Worm (Caenorhabditis elegans): ENCODE results near the gene F55A11.11.

The F55A11.11 gene

DNA sequence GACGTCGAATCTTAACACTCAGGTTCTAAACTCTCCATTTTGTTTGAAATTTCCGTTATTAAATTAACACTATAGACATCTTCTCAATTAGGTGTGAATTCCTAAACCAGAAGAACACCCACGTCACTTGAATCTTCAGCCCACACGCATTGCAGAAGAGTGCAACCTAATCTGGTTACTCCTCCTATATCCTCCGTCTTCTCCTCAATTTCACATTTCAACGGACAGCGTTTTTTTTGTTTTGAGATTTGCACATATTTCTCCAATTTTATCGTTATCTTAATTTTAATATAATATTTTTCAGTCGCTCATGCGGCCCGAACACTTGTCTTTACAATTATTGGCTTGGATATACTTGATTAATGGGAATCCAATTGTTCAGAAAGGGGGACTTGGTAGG lies 25.6 kb upstream of the F55A11.11 start, which contains the start of gene smoc-1:
smoc-1 (plus strand) TSS at position 301 of the 400 bp plus-strand sequence.
- no peak for TF ChIP-seq T20F7.1 (GFP tag; optimal IDR thresholded peaks at IDR 0.05)
- peak; percentile 6 for TF ChIP-seq ces-1 (GFP tag; optimal IDR thresholded peaks at IDR 0.05)
- TF ChIP-seq zag-1 (tag; optimal IDR thresholded peaks at IDR 0.05), result no peak

DNA sequence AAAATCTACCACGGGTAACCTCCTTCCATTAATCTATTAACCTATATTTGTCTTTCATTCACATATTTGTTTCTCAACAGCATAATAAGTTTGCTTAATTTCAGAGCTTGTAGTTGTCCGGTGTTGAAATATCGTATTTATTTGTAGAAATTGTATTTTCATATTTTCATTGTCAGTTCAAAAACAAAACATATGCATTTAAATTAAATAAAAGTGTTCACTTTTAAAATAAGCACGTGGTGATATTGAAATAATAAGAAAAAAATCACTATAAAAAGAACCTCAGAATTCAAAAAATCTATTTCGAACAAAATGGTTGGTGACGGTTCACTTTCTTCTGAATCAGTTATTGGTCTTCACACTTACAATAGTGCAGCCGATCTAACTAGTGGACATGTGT lies 24.3 kb upstream of the F55A11.11 start, which contains the start of gene T04F3.3:
T04F3.3 (plus strand) TSS at position 301 of the 400 bp plus-strand sequence.
- TF ChIP-seq ama-1 (optimal IDR thresholded peaks at IDR 0.05), result no peak
- no peak for TF ChIP-seq unc-62 (GFP tag; optimal IDR thresholded peaks at IDR 0.05 in 1 of 2)
- no peak for TF ChIP-seq unc-62 (tag; optimal IDR thresholded peaks at IDR 0.05)
- TF ChIP-seq lin-15B (tag; optimal IDR thresholded peaks at IDR 0.05), result no peak
- TF ChIP-seq spr-1 (tag; optimal IDR thresholded peaks at IDR 0.05), result no peak

DNA sequence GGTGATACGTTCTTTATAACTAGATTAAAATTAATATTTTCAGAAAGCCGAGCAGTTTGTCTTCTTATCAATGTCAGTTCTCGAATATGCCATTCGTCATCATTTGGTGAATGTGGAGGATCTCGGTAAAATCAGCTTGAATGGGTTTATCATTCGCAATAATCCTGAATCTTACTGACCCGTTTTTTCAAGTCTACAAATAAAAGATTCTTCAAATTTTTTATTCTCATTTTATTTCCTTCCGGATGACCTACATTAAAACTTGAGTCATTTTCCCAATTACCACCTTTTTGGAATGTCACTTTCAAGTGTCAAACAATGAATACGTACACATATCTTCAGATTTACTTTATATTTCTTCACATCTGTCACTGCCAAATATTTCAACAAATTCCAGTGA lies 22.6 kb upstream of the F55A11.11 start, which contains the start of gene T04F3.5:
T04F3.5 (plus strand) TSS at position 301 of the 400 bp plus-strand sequence.
- TF ChIP-seq set-16 (GFP tag; IDR thresholded peaks at IDR 0.05), result no peak
- no peak for TF ChIP-seq ztf-11 (tag; optimal IDR thresholded peaks at IDR 0.05)
- no peak for TF ChIP-seq nhr-76 (tag; optimal IDR thresholded peaks at IDR 0.05)
- no peak for TF ChIP-seq egl-43 (GFP tag; IDR thresholded peaks at IDR 0.05)

DNA sequence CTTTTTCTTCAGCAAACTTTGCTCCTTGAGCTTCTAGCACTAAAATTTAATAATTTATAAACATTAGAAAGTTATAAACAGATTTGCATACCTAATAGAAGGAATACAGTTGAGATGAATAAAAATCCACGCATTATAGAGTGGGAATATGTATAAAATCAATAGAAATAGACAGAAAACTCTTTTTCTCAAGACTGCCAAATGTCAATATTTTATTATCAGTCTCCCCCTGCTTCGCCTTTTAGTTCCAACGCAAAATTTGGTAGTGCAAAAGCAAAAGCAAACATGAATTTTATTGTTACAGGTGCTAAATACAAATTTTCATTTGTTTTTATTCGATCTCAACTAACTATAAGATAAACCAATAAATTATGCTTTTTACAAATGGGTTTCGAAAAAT lies 20.1 kb upstream of the F55A11.11 start, which contains the start of gene T04F3.4:
T04F3.4 (minus strand) TSS at position 187 of the 400 bp plus-strand sequence.
- TF ChIP-seq lin-38 (GFP tag; IDR thresholded peaks at IDR 0.05) (peak; percentile 31; the same call in 1 of the 2 replicates), ceh-28 (tag; optimal IDR thresholded peaks at IDR 0.05) (no peak), zfp-3 (GFP tag; conservative IDR thresholded peaks at IDR 0.05) (0 out of 2 replicates have a peak, but pooled peaks have one; percentile 58), daf-16 (GFP tag; optimal IDR thresholded peaks at IDR 0.05) (no peak), daf-16 (tag; optimal IDR thresholded peaks at IDR 0.05) (peak; percentile 22), lsy-2 (tag; optimal IDR thresholded peaks at IDR 0.05) (peak in 1 of 2 experiments; percentile 55), pqm-1 (tag; optimal IDR thresholded peaks at IDR 0.05) (peak; percentile 28), dve-1 (tag; optimal IDR thresholded peaks at IDR 0.05; ENCODE audit: insufficient read depth) (peak; percentile 23), hlh-30 (tag; optimal IDR thresholded peaks at IDR 0.05; ENCODE audit: insufficient read depth) (no peak), zip-2 (tag; optimal IDR thresholded peaks at IDR 0.05) (no peak), gei-8 (GFP tag; optimal IDR thresholded peaks at IDR 0.05) (no peak), Y75B8A.6 (GFP tag; IDR thresholded peaks at IDR 0.05) (no peak), R02D3.7 (tag; optimal IDR thresholded peaks at IDR 0.05) (no peak), T20F7.1 (GFP tag; optimal IDR thresholded peaks at IDR 0.05) (peak; percentile 13)

DNA sequence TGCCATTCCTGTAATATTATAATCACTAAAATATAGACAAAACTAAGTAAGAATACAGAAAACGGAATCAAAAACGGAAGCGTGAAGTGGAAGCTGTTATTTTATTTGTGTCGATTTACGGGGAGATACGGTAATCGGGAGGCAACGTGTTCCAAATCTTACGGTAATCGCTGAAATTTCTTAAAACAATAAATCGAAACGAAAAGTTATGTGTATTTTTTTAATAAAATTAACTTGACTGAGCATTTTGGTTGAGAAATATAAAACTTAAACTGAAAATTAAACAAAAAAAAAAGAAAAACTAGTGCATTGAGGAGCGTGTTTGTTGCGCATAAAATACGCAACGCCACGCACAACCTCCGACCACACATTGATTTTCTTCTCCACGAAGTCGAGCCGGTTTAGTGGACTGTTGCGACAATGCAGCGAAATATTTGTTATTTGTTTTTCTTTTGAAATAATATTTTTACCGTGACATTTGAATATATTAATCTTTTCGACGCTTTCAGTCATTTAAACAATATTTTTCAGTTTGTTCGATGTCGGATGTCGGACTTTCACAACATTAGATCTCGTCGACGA lies 18.5 kb upstream of the F55A11.11 start, which contains the start of the genes F55A11.1 and syx-5:
F55A11.1 (minus strand) TSS at position 13 of the 582 bp plus-strand sequence.
syx-5 (plus strand) TSS at position 532 of the 582 bp plus-strand sequence.
- TF ChIP-seq zfp-3 (GFP tag; conservative IDR thresholded peaks at IDR 0.05) (peak; percentile 71; the same call in 1 of the 2 replicates), lin-38 (GFP tag; IDR thresholded peaks at IDR 0.05) (peak; percentile 79), R02D3.7 (tag; optimal IDR thresholded peaks at IDR 0.05) (peak; percentile 84), mes-2 (tag; optimal IDR thresholded peaks at IDR 0.05; ENCODE audit: poor library complexity, severe bottlenecking) (peak; percentile 57), nhr-237 (tag; optimal IDR thresholded peaks at IDR 0.05) (no peak), snpc-1.2 (GFP tag; IDR thresholded peaks at IDR 0.05) (0 out of 2 replicates have a peak, but pooled peaks have one; percentile 9), unc-62 (GFP tag; optimal IDR thresholded peaks at IDR 0.05 in 1 of 2) (no peak), unc-62 (tag; optimal IDR thresholded peaks at IDR 0.05) (no peak), nhr-102 (tag; optimal IDR thresholded peaks at IDR 0.05) (peak; percentile 90), vab-7 (GFP tag; IDR thresholded peaks at IDR 0.05) (peak; percentile 32; the same call in 1 of the 2 replicates), cey-2 (tag; optimal IDR thresholded peaks at IDR 0.05; ENCODE audit: borderline replicate concordance, insufficient read depth) (no peak), madf-5 (GFP tag; IDR thresholded peaks at IDR 0.05) (no peak), attf-4 (tag; optimal IDR thresholded peaks at IDR 0.05) (no peak), dve-1 (tag; optimal IDR thresholded peaks at IDR 0.05; ENCODE audit: insufficient read depth) (peak; percentile 85), F49E8.2 (tag; optimal IDR thresholded peaks at IDR 0.05; ENCODE audit: borderline replicate concordance) (peak; percentile 9), ztf-11 (tag; optimal IDR thresholded peaks at IDR 0.05) (no peak), lin-13 (GFP tag; optimal IDR thresholded peaks at IDR 0.05) (peak; percentile 71), lsy-2 (tag; optimal IDR thresholded peaks at IDR 0.05) (peak; percentile 99 to 100), zag-1 (tag; optimal IDR thresholded peaks at IDR 0.05) (no peak), jun-1 (tag; optimal IDR thresholded peaks at IDR 0.05) (peak; percentile 10), spr-3 (GFP tag; optimal IDR thresholded peaks at IDR 0.05) (peak; percentile 78), fos-1 (tag; optimal IDR thresholded peaks at IDR 0.05) (no peak), F37D6.2 (tag; optimal IDR thresholded peaks at IDR 0.05) (peak; percentile 75), egl-27 (tag; optimal IDR thresholded peaks at IDR 0.05) (no peak), ctbp-1 (GFP tag; IDR thresholded peaks at IDR 0.05) (peak; percentile 81)
